Fruit fly (Drosophila melanogaster) whole organism, adult: ENCODE measurements around the gene CG13300.

Experiments used
- CG11617 ChIP-seq: fragments of 200-800 bp; sonication (Bioruptor generic); optimal IDR thresholded peaks from 2 replicates; lab custom pipeline; 2017; ENCODE audit warnings: mild to moderate bottlenecking, missing biosample characterization, missing genetic modification reagents, missing genetic modification characterization
- CG12768 ChIP-seq: fragments of 200-800 bp; sonication (Bioruptor generic); optimal IDR thresholded peaks from 2 replicates; lab custom pipeline; 2017; ENCODE audit warnings: missing biosample characterization, missing genetic modification characterization, mild to moderate bottlenecking, moderate library complexity, missing genetic modification reagents
- CG14711 ChIP-seq: fragments of 200-800 bp; sonication (Bioruptor generic); optimal IDR thresholded peaks from 2 replicates; lab custom pipeline; 2018; ENCODE audit warnings: missing biosample characterization, mild to moderate bottlenecking, missing genetic modification characterization, moderate library complexity
- CG1620 ChIP-seq: fragments of 200-800 bp; sonication (Bioruptor generic); optimal IDR thresholded peaks from 2 replicates; lab custom pipeline; 2016; ENCODE audit warnings: missing biosample characterization, missing genetic modification characterization
- CG33017 ChIP-seq: fragments of 200-800 bp; sonication (Bioruptor generic); optimal IDR thresholded peaks from 2 replicates; lab custom pipeline; 2018; ENCODE audit warnings: missing biosample characterization, mild to moderate bottlenecking, missing genetic modification characterization, moderate library complexity
- CG5204 ChIP-seq: fragments of 200-800 bp; sonication (Bioruptor generic); optimal IDR thresholded peaks from 2 replicates; lab custom pipeline; 2016; ENCODE audit warnings: missing biosample characterization, missing genetic modification characterization
- CG7045 ChIP-seq: fragments of 200-800 bp; sonication (Bioruptor generic); optimal IDR thresholded peaks from 2 replicates; lab custom pipeline; 2017; ENCODE audit warnings: missing biosample characterization, mild to moderate bottlenecking, missing genetic modification characterization
- CG7101 ChIP-seq: fragments of 200-800 bp; sonication (Bioruptor generic); optimal IDR thresholded peaks from 2 replicates; lab custom pipeline; 2018; ENCODE audit warnings: missing biosample characterization, mild to moderate bottlenecking, missing genetic modification characterization, moderate library complexity
- Clk ChIP-seq: fragments of 200-800 bp; sonication (Bioruptor generic); optimal IDR thresholded peaks from 2 replicates; lab custom pipeline; 2017; ENCODE audit warnings: missing biosample characterization, missing genetic modification characterization
- Crg-1 ChIP-seq: fragments of 200-800 bp; sonication (Bioruptor generic); optimal IDR thresholded peaks from 2 replicates; lab custom pipeline; 2016; ENCODE audit warnings: missing biosample characterization, missing genetic modification characterization
- Hr96 ChIP-seq: fragments of 200-800 bp; sonication (Bioruptor generic); optimal IDR thresholded peaks from 2 replicates; lab custom pipeline; 2016; ENCODE audit warnings: missing biosample characterization, missing genetic modification characterization
- Mnt ChIP-seq: fragments of 200-800 bp; sonication (Bioruptor generic); optimal IDR thresholded peaks from 2 replicates; lab custom pipeline; 2016; ENCODE audit warnings: missing biosample characterization, mild to moderate bottlenecking, missing genetic modification characterization
- bab1 ChIP-seq: fragments of 200-800 bp; sonication (Bioruptor generic); optimal IDR thresholded peaks from 3 replicates; lab custom pipeline; 2019; ENCODE audit warnings: missing biosample characterization, mild to moderate bottlenecking, missing genetic modification characterization, moderate library complexity
- cic ChIP-seq: fragments of 200-800 bp; sonication (Bioruptor generic); optimal IDR thresholded peaks from 2 replicates; lab custom pipeline; 2017; ENCODE audit warnings: missing biosample characterization, mild to moderate bottlenecking, missing genetic modification characterization, moderate library complexity
- cnc ChIP-seq, 2 experiments: fragments of >200 bp; optimal IDR thresholded peaks; 2 replicates each; lab custom pipeline; 2017
- kay ChIP-seq: fragments of 200-800 bp; sonication (Bioruptor generic); peaks from one replicate; lab custom pipeline; 2016; ENCODE audit warnings: missing biosample characterization, missing genetic modification characterization, borderline replicate concordance
- ovo ChIP-seq: fragments of 200-800 bp; sonication (Bioruptor generic); optimal IDR thresholded peaks from 2 replicates; lab custom pipeline; 2016; ENCODE audit warnings: missing biosample characterization, missing genetic modification characterization
- pad ChIP-seq: fragments of 200-800 bp; sonication (Bioruptor generic); optimal IDR thresholded peaks from 3 replicates; lab custom pipeline; 2017; ENCODE audit warnings: missing biosample characterization, missing genetic modification characterization, mild to moderate bottlenecking, moderate library complexity, missing genetic modification reagents
- tj ChIP-seq: fragments of 200-800 bp; sonication (Bioruptor generic); optimal IDR thresholded peaks from 3 replicates; lab custom pipeline; 2017; ENCODE audit warnings: missing biosample characterization, mild to moderate bottlenecking, missing genetic modification characterization, moderate library complexity
- toe ChIP-seq: fragments of 200-800 bp; sonication (Bioruptor generic); optimal IDR thresholded peaks from 2 replicates; lab custom pipeline; 2016; ENCODE audit warnings: missing biosample characterization, missing genetic modification characterization

The CG13300 gene

dm6 chr3L:6355032-6355431, 2.8 kb upstream of the CG13300 start:
- TF ChIP-seq Crg-1 (GFP tag; lab: Kevin White, UChicago) = no peak
- TF ChIP-seq bab1 (GFP tag; lab: Kevin White, UChicago) = no peak

DNA sequence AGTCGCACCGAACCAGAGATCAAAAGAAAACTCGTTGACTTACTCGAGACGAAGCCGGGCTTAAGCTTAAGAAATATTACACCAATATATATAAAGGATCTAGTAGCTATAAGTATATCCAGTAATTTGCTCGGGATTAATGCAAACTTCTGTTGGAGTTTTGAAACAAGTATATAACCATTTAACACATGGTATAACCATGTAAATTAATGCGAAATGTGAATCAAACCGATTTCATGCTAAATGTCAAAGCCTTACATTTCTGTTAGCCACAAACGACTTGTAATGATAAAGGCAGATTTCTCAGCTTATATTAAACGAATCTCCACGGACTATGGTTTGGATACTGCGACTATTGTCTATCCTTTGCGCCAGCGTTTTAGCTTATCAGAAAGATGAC, 2.2 kb downstream of the CG13300 start, which contains the start of gene Sfp65A:
Gene Sfp65A (plus strand): TSS at position 301 of the 400 bp plus-strand sequence.
- TF ChIP-seq Clk (no peak), Hr96 (GFP tag; lab: Kevin White, UChicago) (no peak), CG7045 (GFP tag; lab: Kevin White, UChicago) (no peak), CG5204 (GFP tag; lab: Kevin White, UChicago) (no peak), CG12768 (GFP tag; lab: Kevin White, UChicago) (no peak), cnc (optimal IDR thresholded peaks at IDR 0.05; lab: Kevin White, UChicago) (no peak), CG7101 (tag; lab: Kevin White, UChicago) (no peak), tj (GFP tag; lab: Kevin White, UChicago) (no peak), Mnt (GFP tag; lab: Kevin White, UChicago) (no peak), CG14711 (no peak), CG33017 (tag; lab: Kevin White, UChicago) (no peak), toe (GFP tag; lab: Kevin White, UChicago) (no peak)

dm6 chr3L:6348433-6348832, 3.8 kb downstream of the CG13300 start:
- TF ChIP-seq Mnt (GFP tag; lab: Kevin White, UChicago) = no peak

DNA sequence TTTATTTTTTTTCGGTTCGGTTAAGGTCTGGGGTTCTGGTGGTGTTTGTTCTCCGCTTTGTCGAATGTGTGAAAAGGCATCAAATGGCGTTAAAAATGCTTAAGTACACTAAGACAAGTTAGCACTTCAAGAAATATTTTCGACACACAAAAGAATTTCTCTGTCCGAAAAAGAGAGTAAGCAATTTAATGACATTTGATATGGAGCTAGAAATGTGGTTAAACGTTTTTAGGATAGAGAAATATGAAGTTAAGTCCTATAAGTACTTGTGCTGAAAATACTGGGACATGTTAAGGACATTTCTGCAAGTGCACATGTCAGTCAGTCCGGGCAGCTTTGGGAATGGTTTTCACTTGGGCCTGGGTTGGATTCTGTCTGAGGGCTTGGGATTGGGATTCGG, 7.9 kb downstream of the CG13300 start:
- no peak for TF ChIP-seq CG14711
- TF ChIP-seq tj (GFP tag; lab: Kevin White, UChicago) = no peak
- TF ChIP-seq cnc (optimal IDR thresholded peaks at IDR 0.05; lab: Kevin White, UChicago) = no peak

- TF ChIP-seq bab1 (GFP tag; lab: Kevin White, UChicago) = no peak
- no peak for TF ChIP-seq Hr96 (GFP tag; lab: Kevin White, UChicago)
- TF ChIP-seq Clk = no peak
- no peak for TF ChIP-seq Mnt (GFP tag; lab: Kevin White, UChicago)
- no peak for TF ChIP-seq CG5204 (GFP tag; lab: Kevin White, UChicago)
- TF ChIP-seq CG1620 = no peak
- no peak for TF ChIP-seq CG14711
- TF ChIP-seq CG7101 (tag; lab: Kevin White, UChicago) = no peak
- no peak for TF ChIP-seq pad (GFP tag; lab: Kevin White, UChicago)
- no peak for TF ChIP-seq tj (GFP tag; lab: Kevin White, UChicago)
- TF ChIP-seq cic = no peak
- TF ChIP-seq ovo (GFP tag; lab: Kevin White, UChicago) = no peak
- no peak for TF ChIP-seq Crg-1 (GFP tag; lab: Kevin White, UChicago)
- no peak for TF ChIP-seq cnc (optimal IDR thresholded peaks at IDR 0.05; lab: Kevin White, UChicago)
- no peak for TF ChIP-seq CG12768 (GFP tag; lab: Kevin White, UChicago)
- TF ChIP-seq toe (GFP tag; lab: Kevin White, UChicago) = no peak
- no peak for TF ChIP-seq kay
- no peak for TF ChIP-seq CG11617 (GFP tag; lab: Kevin White, UChicago)
- no peak for TF ChIP-seq CG33017 (tag; lab: Kevin White, UChicago)
Measured at dm6 chr3L:6342253-6342652, 9.9 kb downstream of the CG13300 start.

- TF ChIP-seq Crg-1 (GFP tag; lab: Kevin White, UChicago) (no peak), CG5204 (GFP tag; lab: Kevin White, UChicago) (no peak), toe (GFP tag; lab: Kevin White, UChicago) (no peak), pad (GFP tag; lab: Kevin White, UChicago) (no peak), Clk (no peak), CG14711 (no peak), kay (peak; percentile 25), CG33017 (tag; lab: Kevin White, UChicago) (no peak), CG7101 (tag; lab: Kevin White, UChicago) (no peak)
Measured at dm6 chr3L:6338306-6338705, 13.9 kb downstream of the CG13300 start.

DNA sequence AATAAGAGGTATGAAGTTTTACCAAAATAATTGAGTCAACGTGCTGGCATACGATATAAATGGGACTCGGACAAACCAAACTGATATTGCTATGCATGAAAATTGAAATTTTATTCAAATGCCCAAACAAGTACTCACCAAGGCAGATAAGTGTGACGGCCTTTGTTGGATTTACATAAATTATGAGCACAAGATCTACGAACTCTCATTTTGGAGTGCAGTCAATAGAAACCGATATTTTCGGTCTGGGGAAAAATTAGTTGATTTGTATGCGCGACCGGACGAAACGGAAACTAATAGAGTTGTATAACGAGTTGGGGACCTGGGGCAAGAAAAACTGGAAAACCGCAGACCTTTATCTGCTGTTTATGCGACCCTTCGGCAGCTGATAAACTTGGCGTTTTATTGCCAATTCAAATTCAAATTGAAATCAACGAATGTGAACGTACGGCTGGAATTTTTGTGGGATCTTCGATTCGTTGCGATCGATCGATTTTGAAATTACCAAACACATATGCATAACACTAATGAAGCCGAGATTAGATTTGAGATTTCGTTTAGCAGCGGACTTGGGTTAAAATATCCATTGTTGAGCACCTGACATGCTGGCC, 15.8 kb downstream of the CG13300 start:
- TF ChIP-seq CG1620 (no peak), toe (GFP tag; lab: Kevin White, UChicago) (no peak), cic (no peak), bab1 (GFP tag; lab: Kevin White, UChicago) (no peak), CG11617 (GFP tag; lab: Kevin White, UChicago) (no peak), Hr96 (GFP tag; lab: Kevin White, UChicago) (no peak)
